Worm (Caenorhabditis elegans): ENCODE measurements around the gene Y70C5B.2.

DNA sequence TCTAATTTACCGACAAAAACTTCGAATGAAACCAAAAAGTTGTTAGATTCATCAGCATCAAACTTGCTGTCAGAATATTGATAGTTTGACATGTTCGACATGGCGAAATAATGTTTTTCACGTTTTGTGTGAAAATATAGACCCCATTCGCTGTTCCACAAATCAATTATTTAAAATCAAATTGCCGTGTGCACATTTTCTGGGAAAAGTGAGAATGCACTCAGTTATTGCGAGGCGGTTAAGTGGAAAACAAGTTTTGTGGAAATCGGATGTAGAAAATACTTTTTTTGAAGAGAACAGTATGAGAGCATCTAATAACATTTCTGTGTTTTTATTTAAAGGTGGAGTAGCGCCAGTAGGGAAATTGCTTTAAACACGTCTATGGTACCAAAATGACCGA lies 33.0 kb upstream of the Y70C5B.2 start, which contains the start of gene srw-42:
- no peak for TF ChIP-seq hlh-30 (tag; optimal IDR thresholded peaks at IDR 0.05; ENCODE audit: insufficient read depth)
- TF ChIP-seq nhr-10 (tag; optimal IDR thresholded peaks at IDR 0.05) = no peak
- TF ChIP-seq ceh-82 (tag; optimal IDR thresholded peaks at IDR 0.05) = no peak
